Worm (Caenorhabditis elegans) whole organism, L3 larva: ENCODE results near the gene lit-1.

Source experiments
- aly-2 ChIP-seq: fragments of 150-350 bp; optimal IDR thresholded peaks from 2 replicates; lab custom pipeline; 2014; ENCODE audit warnings: missing biosample characterization, missing genetic modification characterization
- ceh-16 ChIP-seq: sonication (generic microtip); optimal IDR thresholded peaks from 2 replicates; lab custom pipeline; 2017; ENCODE audit warnings: missing biosample characterization, missing genetic modification characterization
- elt-2 ChIP-seq: sonication (generic microtip); optimal IDR thresholded peaks from 2 replicates; lab custom pipeline; 2016; ENCODE audit warnings: missing genetic modification reagents, mild to moderate bottlenecking, missing genetic modification characterization, missing compliant biosample characterization
- fkh-10 ChIP-seq: sonication (generic microtip); optimal IDR thresholded peaks from 2 replicates; lab custom pipeline; 2017; ENCODE audit warnings: missing biosample characterization, missing genetic modification reagents, missing genetic modification characterization
- fos-1 ChIP-seq: fragments of 150-350 bp; optimal IDR thresholded peaks from 2 replicates; lab custom pipeline; 2014; ENCODE audit warnings: missing biosample characterization, missing genetic modification characterization
- lin-15B ChIP-seq: fragments of 150-350 bp; optimal IDR thresholded peaks from 2 replicates; lab custom pipeline; 2014; ENCODE audit warnings: missing biosample characterization, missing genetic modification characterization
- mml-1 ChIP-seq: fragments of 150-350 bp; sonication (generic microtip); optimal IDR thresholded peaks from 3 replicates; lab custom pipeline; 2014; ENCODE audit warnings: missing biosample characterization, missing genetic modification characterization
- nfya-1 ChIP-seq: sonication (generic microtip); optimal IDR thresholded peaks from 2 replicates; lab custom pipeline; 2017; ENCODE audit warnings: missing genetic modification characterization, mild to moderate bottlenecking, missing compliant biosample characterization, antibody characterized with exemption, moderate library complexity; ENCODE audit not compliant: insufficient read depth
- nhr-11 ChIP-seq: fragments of 150-350 bp; optimal IDR thresholded peaks from 2 replicates; lab custom pipeline; 2014; ENCODE audit warnings: missing biosample characterization, missing genetic modification characterization
- nhr-12 ChIP-seq: fragments of 150-350 bp; optimal IDR thresholded peaks from 2 replicates; lab custom pipeline; 2014; ENCODE audit warnings: missing biosample characterization, missing genetic modification characterization
- nhr-237 ChIP-seq: fragments of 150-350 bp; optimal IDR thresholded peaks from 2 replicates; lab custom pipeline; 2014; ENCODE audit warnings: missing biosample characterization, missing genetic modification characterization
- nhr-25 ChIP-seq: sonication (generic microtip); optimal IDR thresholded peaks from 2 replicates; lab custom pipeline; 2017; ENCODE audit warnings: missing biosample characterization, missing genetic modification characterization
- skn-1 ChIP-seq: fragments of 150-350 bp; optimal IDR thresholded peaks from 2 replicates; lab custom pipeline; 2014; ENCODE audit warnings: missing biosample characterization, missing genetic modification characterization
- unc-39 ChIP-seq: sonication (generic microtip); optimal IDR thresholded peaks from 4 replicates; lab custom pipeline; 2017; ENCODE audit warnings: missing biosample characterization, missing genetic modification characterization

- TF ChIP-seq nhr-11 (tag; lab: Kevin White, UChicago) (no peak), fkh-10 (GFP tag; lab: Kevin White, UChicago) (no peak), nhr-237 (tag; lab: Kevin White, UChicago) (no peak), nhr-25 (tag; lab: Kevin White, UChicago) (peak; percentile 57), nfya-1 (tag; lab: Kevin White, UChicago) (peak; percentile 80), nhr-12 (no peak), skn-1 (tag; lab: Kevin White, UChicago) (no peak), elt-2 (tag; lab: Kevin White, UChicago) (no peak), lin-15B (tag; lab: Kevin White, UChicago) (peak; percentile 89), aly-2 (tag; lab: Kevin White, UChicago) (no peak), unc-39 (no peak), fos-1 (no peak), ceh-16 (tag; lab: Kevin White, UChicago) (no peak), mml-1 (no peak)
Measured at ce11 chrIII:13771145-13771544, 69.4 kb downstream of the lit-1 start, which contains the start of the genes cyk-4 and pdr-1.
